Worm (Caenorhabditis elegans) whole organism, late embryonic: ENCODE data around the gene T05H10.1.

Experiments used
- C08G9.2 ChIP-seq: sonication (generic microtip); optimal IDR thresholded peaks from 2 replicates; lab custom pipeline; 2016; ENCODE audit warnings: mild to moderate bottlenecking, missing genetic modification characterization, moderate library complexity, missing compliant biosample characterization
- C38D4.7 ChIP-seq: fragments of 200-800 bp; sonication (Bioruptor generic); optimal IDR thresholded peaks from 2 replicates; lab custom pipeline; 2018; ENCODE audit warnings: mild to moderate bottlenecking, missing genetic modification characterization, moderate library complexity, missing compliant biosample characterization
- F13H6.1 ChIP-seq: sonication (generic microtip); optimal IDR thresholded peaks from 2 replicates; lab custom pipeline; 2016; ENCODE audit warnings: missing genetic modification characterization, missing compliant biosample characterization
- K02D7.2 ChIP-seq: sonication (generic microtip); optimal IDR thresholded peaks from 2 replicates; lab custom pipeline; 2017; ENCODE audit warnings: mild to moderate bottlenecking, missing genetic modification characterization, missing compliant biosample characterization
- K09A11.1 ChIP-seq: sonication (generic microtip); optimal IDR thresholded peaks from 2 replicates; lab custom pipeline; 2017; ENCODE audit warnings: antibody characterized with exemption, mild to moderate bottlenecking, missing genetic modification characterization, missing compliant biosample characterization; ENCODE audit not compliant: insufficient read depth
- T23F11.4 ChIP-seq: fragments of 200-800 bp; sonication (Bioruptor generic); optimal IDR thresholded peaks from 2 replicates; lab custom pipeline; 2018; ENCODE audit warnings: mild to moderate bottlenecking, missing genetic modification characterization, missing compliant biosample characterization
- Y22D7AL.16 ChIP-seq: sonication (generic microtip); optimal IDR thresholded peaks from 2 replicates; lab custom pipeline; 2016; ENCODE audit warnings: missing genetic modification characterization, missing compliant biosample characterization
- ceh-14 ChIP-seq: sonication (generic microtip); optimal IDR thresholded peaks from 2 replicates; lab custom pipeline; 2016; ENCODE audit warnings: missing genotype, missing genetic modification characterization, missing compliant biosample characterization
- ceh-18 ChIP-seq: sonication (generic microtip); optimal IDR thresholded peaks from 2 replicates; lab custom pipeline; 2016; ENCODE audit warnings: missing genetic modification characterization, missing compliant biosample characterization
- ceh-2 ChIP-seq: sonication (generic microtip); optimal IDR thresholded peaks from 2 replicates; lab custom pipeline; 2016; ENCODE audit warnings: missing genotype, missing genetic modification characterization, missing compliant biosample characterization
- ceh-24 ChIP-seq: sonication (generic microtip); optimal IDR thresholded peaks from 2 replicates; lab custom pipeline; 2016; ENCODE audit warnings: mild to moderate bottlenecking, missing genetic modification characterization, missing compliant biosample characterization
- ceh-30 ChIP-seq: fragments of 150-350 bp; optimal IDR thresholded peaks from 2 replicates; lab custom pipeline; 2014; ENCODE audit warnings: missing biosample characterization, missing genetic modification characterization
- ceh-31 ChIP-seq: sonication (generic microtip); optimal IDR thresholded peaks from 2 replicates; lab custom pipeline; 2016; ENCODE audit warnings: missing genetic modification characterization, missing compliant biosample characterization
- ceh-48 ChIP-seq: sonication (generic microtip); optimal IDR thresholded peaks from 2 replicates; lab custom pipeline; 2016; ENCODE audit warnings: missing genetic modification characterization, inconsistent platforms, missing compliant biosample characterization
- ceh-9 ChIP-seq: sonication (generic microtip); optimal IDR thresholded peaks from 2 replicates; lab custom pipeline; 2016; ENCODE audit warnings: mild to moderate bottlenecking, missing genetic modification characterization, inconsistent platforms, missing compliant biosample characterization
- che-1 ChIP-seq: sonication (generic microtip); optimal IDR thresholded peaks from 2 replicates; lab custom pipeline; 2016; ENCODE audit warnings: mild to moderate bottlenecking, missing genetic modification characterization, missing compliant biosample characterization
- dve-1 ChIP-seq: sonication (generic microtip); optimal IDR thresholded peaks from 2 replicates; lab custom pipeline; 2017; ENCODE audit warnings: antibody characterized with exemption, mild to moderate bottlenecking, missing genetic modification characterization, missing compliant biosample characterization
- elt-4 ChIP-seq: sonication (generic microtip); optimal IDR thresholded peaks from 2 replicates; lab custom pipeline; 2016; ENCODE audit warnings: missing genetic modification characterization, missing compliant biosample characterization
- eyg-1 ChIP-seq: sonication (generic microtip); optimal IDR thresholded peaks from 2 replicates; lab custom pipeline; 2016; ENCODE audit warnings: missing genotype, missing genetic modification characterization, missing compliant biosample characterization
- fax-1 ChIP-seq: sonication (generic microtip); optimal IDR thresholded peaks from 2 replicates; lab custom pipeline; 2016; ENCODE audit warnings: missing genotype, missing genetic modification characterization, missing compliant biosample characterization
- fkh-10 ChIP-seq: fragments of 150-350 bp; optimal IDR thresholded peaks from 2 replicates; lab custom pipeline; 2014; ENCODE audit warnings: missing biosample characterization, missing genetic modification reagents, missing genetic modification characterization
- fkh-6 ChIP-seq: sonication (generic microtip); optimal IDR thresholded peaks from 2 replicates; lab custom pipeline; 2016; ENCODE audit warnings: missing genetic modification characterization, missing compliant biosample characterization
- gmeb-2 ChIP-seq: sonication (generic microtip); optimal IDR thresholded peaks from 2 replicates; lab custom pipeline; 2016; ENCODE audit warnings: missing genetic modification characterization, inconsistent platforms, missing compliant biosample characterization
- hlh-13 ChIP-seq: fragments of 200-800 bp; sonication (Bioruptor generic); optimal IDR thresholded peaks from 2 replicates; lab custom pipeline; 2018; ENCODE audit warnings: mild to moderate bottlenecking, missing genetic modification characterization, missing compliant biosample characterization
- lin-11 ChIP-seq: fragments of 200-800 bp; sonication (Bioruptor generic); optimal IDR thresholded peaks from 2 replicates; lab custom pipeline; 2018; ENCODE audit warnings: mild to moderate bottlenecking, missing genetic modification characterization, missing compliant biosample characterization
- madf-2 ChIP-seq: sonication (generic microtip); optimal IDR thresholded peaks from 2 replicates; lab custom pipeline; 2017; ENCODE audit warnings: missing genetic modification characterization, missing compliant biosample characterization
- mec-3 ChIP-seq: sonication (generic microtip); optimal IDR thresholded peaks from 2 replicates; lab custom pipeline; 2016; ENCODE audit warnings: borderline replicate concordance, missing genetic modification characterization, missing compliant biosample characterization
- nhr-11 ChIP-seq: fragments of 150-350 bp; optimal IDR thresholded peaks from 2 replicates; lab custom pipeline; 2014; ENCODE audit warnings: missing biosample characterization, missing genetic modification characterization
- odd-2 ChIP-seq: sonication (generic microtip); optimal IDR thresholded peaks from 2 replicates; lab custom pipeline; 2017; ENCODE audit warnings: antibody characterized with exemption, mild to moderate bottlenecking, missing genetic modification characterization, missing compliant biosample characterization
- pax-1 ChIP-seq: fragments of 150-350 bp; optimal IDR thresholded peaks from 2 replicates; lab custom pipeline; 2014; ENCODE audit warnings: missing biosample characterization, missing genetic modification characterization
- pha-2 ChIP-seq: sonication (generic microtip); optimal IDR thresholded peaks from 2 replicates; lab custom pipeline; 2017; ENCODE audit warnings: mild to moderate bottlenecking, missing genetic modification characterization, missing compliant biosample characterization
- pha-4 ChIP-seq: fragments of 150-350 bp; optimal IDR thresholded peaks from 2 replicates; lab custom pipeline; 2018; ENCODE audit warnings: missing biosample characterization, missing genetic modification reagents, missing genetic modification characterization
- pros-1 ChIP-seq: fragments of 150-350 bp; optimal IDR thresholded peaks from 2 replicates; lab custom pipeline; 2014; ENCODE audit warnings: missing biosample characterization, missing genetic modification reagents, missing genetic modification characterization
- ref-2 ChIP-seq: sonication (generic microtip); optimal IDR thresholded peaks from 2 replicates; lab custom pipeline; 2016; ENCODE audit warnings: missing genetic modification characterization, missing compliant biosample characterization
- sdc-2 ChIP-seq: sonication (generic microtip); optimal IDR thresholded peaks from 2 replicates; lab custom pipeline; 2016; ENCODE audit warnings: missing genotype, missing genetic modification characterization, missing compliant biosample characterization
- sox-4 ChIP-seq: sonication (generic microtip); optimal IDR thresholded peaks from 2 replicates; lab custom pipeline; 2017; ENCODE audit warnings: mild to moderate bottlenecking, missing genetic modification characterization, inconsistent platforms, missing compliant biosample characterization
- syd-9 ChIP-seq: sonication (generic microtip); optimal IDR thresholded peaks from 2 replicates; lab custom pipeline; 2016; ENCODE audit warnings: mild to moderate bottlenecking, missing genetic modification characterization, moderate library complexity, missing compliant biosample characterization
- tbx-2 ChIP-seq: sonication (generic microtip); optimal IDR thresholded peaks from 2 replicates; lab custom pipeline; 2016; ENCODE audit warnings: missing genetic modification characterization, missing compliant biosample characterization
- unc-3 ChIP-seq, 2 experiments: fragments of 200-800 bp in 1 of 2; sonication (Bioruptor generic) in 1 of 2; sonication (generic microtip) in 1 of 2; conservative IDR thresholded peaks in 1 of 2; optimal IDR thresholded peaks in 1 of 2; 2 replicates each; pipeline versions ENCODE4 v1.3.6 to Lab custom; 2016 to 2022; ENCODE audit warnings: missing compliant biosample characterization in 2 of 2, missing genetic modification characterization in 2 of 2, missing genetic modification reagents in 1 of 2
- unc-42 ChIP-seq: sonication (generic microtip); optimal IDR thresholded peaks from 2 replicates; lab custom pipeline; 2016; ENCODE audit warnings: missing genotype, missing genetic modification characterization, missing compliant biosample characterization
- unc-55 ChIP-seq: sonication (generic microtip); optimal IDR thresholded peaks from 2 replicates; lab custom pipeline; 2017; ENCODE audit warnings: missing biosample characterization, missing genetic modification reagents, missing genetic modification characterization
- ztf-16 ChIP-seq: sonication (generic microtip); optimal IDR thresholded peaks from 2 replicates; lab custom pipeline; 2017; ENCODE audit warnings: missing genetic modification characterization, missing compliant biosample characterization

The T05H10.1 gene

DNA sequence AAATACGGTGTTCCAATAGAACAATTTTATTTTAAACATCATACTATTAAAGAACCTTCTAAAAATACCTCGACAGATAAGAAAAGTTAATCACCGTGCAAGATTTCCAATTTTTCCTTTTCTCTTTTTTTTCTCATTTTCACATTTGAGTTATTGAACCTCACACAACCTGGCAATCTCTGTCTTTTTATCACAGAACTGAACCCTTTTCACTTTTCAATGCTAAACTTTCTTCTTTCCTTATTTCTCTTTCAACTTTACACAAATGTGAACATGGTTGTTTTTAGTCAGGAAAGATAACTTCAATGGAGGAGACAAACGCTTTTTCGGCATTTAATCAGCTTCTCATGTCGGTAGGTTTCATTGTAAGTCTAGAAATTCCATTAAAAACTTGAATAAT, 10.5 kb downstream of the T05H10.1 start, which contains the start of gene T05H10.4:
Gene T05H10.4, plus strand, starts transcription at position 301 of the 400 bp plus-strand sequence.
- TF ChIP-seq dve-1 (no peak), ceh-2 (tag; lab: Kevin White, UChicago) (no peak)

- TF ChIP-seq C38D4.7 (GFP tag; lab: Kevin White, UChicago) (no peak), ceh-18 (no peak), unc-42 (tag; lab: Kevin White, UChicago) (no peak), gmeb-2 (tag; lab: Kevin White, UChicago) (no peak), fkh-10 (GFP tag; lab: Kevin White, UChicago) (no peak), odd-2 (tag; lab: Kevin White, UChicago) (no peak), ceh-30 (no peak), ceh-14 (no peak), fkh-6 (tag; lab: Kevin White, UChicago) (no peak), pha-2 (tag; lab: Kevin White, UChicago) (no peak), ztf-16 (tag; lab: Kevin White, UChicago) (no peak), mec-3 (tag; lab: Kevin White, UChicago) (no peak), lin-11 (tag; lab: Kevin White, UChicago) (no peak), F13H6.1 (no peak)
- TF ChIP-seq, all 69 proteins: peak for 0
These were observed 15.5 kb downstream of the T05H10.1 start for ce11 chrII:8057911-8058310.

DNA sequence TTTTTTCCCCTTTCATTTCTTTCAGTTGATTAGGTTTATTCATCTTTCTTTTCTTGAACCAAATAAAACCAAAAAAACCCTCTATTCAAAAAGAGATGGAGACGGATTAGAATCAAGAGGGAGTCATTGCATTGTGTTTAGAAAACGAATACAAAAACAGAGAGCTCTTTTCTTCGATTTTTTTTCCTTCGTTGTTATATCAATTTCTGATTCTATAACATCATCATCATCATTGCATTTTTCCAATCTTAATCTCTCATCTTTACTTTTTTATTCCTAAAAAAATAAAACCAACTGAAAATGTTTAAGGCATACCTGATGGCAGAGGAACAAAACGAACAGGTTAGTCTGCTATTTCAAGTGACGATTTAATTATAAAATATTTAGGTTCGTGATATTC, 16.4 kb downstream of the T05H10.1 start, which contains the start of gene T05H10.8:
Gene T05H10.8, plus strand, starts transcription at position 301 of the 400 bp plus-strand sequence.
- no peak for TF ChIP-seq Y22D7AL.16
- TF ChIP-seq fax-1 (tag; lab: Kevin White, UChicago): no peak
- no peak for TF ChIP-seq K09A11.1 (tag; lab: Kevin White, UChicago)
- no peak for TF ChIP-seq tbx-2 (tag; lab: Kevin White, UChicago)
- no peak for TF ChIP-seq sox-4 (tag; lab: Kevin White, UChicago)
- TF ChIP-seq unc-55 (GFP tag; lab: Kevin White, UChicago): no peak
- no peak for TF ChIP-seq pha-4 (tag; lab: Kevin White, UChicago)
- TF ChIP-seq elt-4 (tag; lab: Kevin White, UChicago): no peak
- no peak for TF ChIP-seq ceh-30
- TF ChIP-seq sdc-2 (tag; lab: Kevin White, UChicago): no peak
- TF ChIP-seq ceh-31 (tag; lab: Kevin White, UChicago): no peak
- TF ChIP-seq ztf-16 (tag; lab: Kevin White, UChicago): no peak
- no peak for TF ChIP-seq ref-2 (tag; lab: Kevin White, UChicago)
- no peak for TF ChIP-seq syd-9 (tag; lab: Kevin White, UChicago)
- TF ChIP-seq madf-2: no peak
- TF ChIP-seq ceh-9 (tag; lab: Kevin White, UChicago): no peak
- TF ChIP-seq, all 69 proteins: peak for 0

ce11 chrII:8059532-8059931, 17.1 kb downstream of the T05H10.1 start:
- TF ChIP-seq ceh-30: no peak
- TF ChIP-seq pax-1 (tag; lab: Kevin White, UChicago): no peak
- TF ChIP-seq pros-1: no peak
- TF ChIP-seq fax-1 (tag; lab: Kevin White, UChicago): no peak
- no peak for TF ChIP-seq K02D7.2 (tag; lab: Kevin White, UChicago)
- TF ChIP-seq T23F11.4 (GFP tag; lab: Kevin White, UChicago): no peak
- no peak for TF ChIP-seq ceh-24 (tag; lab: Kevin White, UChicago)
- TF ChIP-seq che-1 (tag; lab: Kevin White, UChicago): no peak
- no peak for TF ChIP-seq dve-1
- no peak for TF ChIP-seq nhr-11 (tag; lab: Kevin White, UChicago)
- no peak for TF ChIP-seq elt-4 (tag; lab: Kevin White, UChicago)
- no peak for TF ChIP-seq ceh-48
- TF ChIP-seq hlh-13 (GFP tag; lab: Kevin White, UChicago): no peak
- TF ChIP-seq unc-3 (GFP tag; conservative IDR thresholded peaks at IDR 0.05; lab: Robert Waterston, UW): no peak
- no peak for TF ChIP-seq unc-3 (tag; optimal IDR thresholded peaks at IDR 0.05; lab: Kevin White, UChicago)
- no peak for TF ChIP-seq eyg-1
- TF ChIP-seq ceh-18: no peak
- TF ChIP-seq unc-42 (tag; lab: Kevin White, UChicago): no peak
- TF ChIP-seq C08G9.2: no peak
- TF ChIP-seq, all 69 proteins: peak for 0
